Worm (Caenorhabditis elegans): ENCODE results near the gene C50B6.7.

Gene C50B6.7

DNA sequence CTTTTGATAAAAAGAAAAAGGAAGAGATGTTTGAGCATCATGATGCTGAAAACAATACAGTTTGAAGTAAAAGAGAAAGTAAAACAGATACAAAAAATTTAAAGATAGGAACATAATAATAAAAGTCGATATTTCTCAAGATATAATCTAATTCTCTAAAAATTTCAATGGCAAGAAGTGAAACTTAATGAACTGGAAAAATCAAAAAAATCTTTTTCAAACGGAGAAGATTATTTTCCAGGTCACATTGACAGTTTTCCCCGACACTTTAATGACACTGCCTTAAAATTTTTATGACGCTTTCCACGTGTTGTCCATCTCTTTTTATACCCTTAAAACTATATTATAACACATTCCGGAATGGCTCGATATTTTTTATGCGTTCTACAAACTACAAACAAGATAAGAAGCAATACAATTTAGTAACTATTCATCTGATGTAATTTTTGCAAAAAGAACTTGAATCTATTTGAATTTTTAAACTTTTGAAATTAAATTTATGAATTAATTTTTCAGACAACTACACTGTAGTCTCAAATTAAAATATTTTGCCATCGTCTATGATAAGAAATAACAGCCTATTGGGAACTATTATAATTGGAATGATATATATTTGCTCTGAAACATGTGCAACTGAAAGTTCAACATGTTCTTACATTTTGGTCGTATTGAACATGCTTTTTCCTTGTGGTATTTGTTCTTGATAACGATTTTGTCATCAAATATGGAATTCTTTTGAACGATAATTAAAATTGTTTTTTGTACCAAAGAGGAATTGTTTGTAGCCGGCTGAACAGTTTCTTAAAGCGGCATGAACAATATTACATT lies at the start of gene C50B6.7:
Gene C50B6.7, minus strand, starts transcription at position 51 of the 828 bp plus-strand sequence.
- TF ChIP-seq unc-62 (GFP tag; optimal IDR thresholded peaks at IDR 0.05), result no peak

ce11 chrV:13374532-13374931 lies 49.7 kb upstream of the C50B6.7 start:
- TF ChIP-seq unc-62 (GFP tag; optimal IDR thresholded peaks at IDR 0.05), result no peak

- TF ChIP-seq unc-62 (GFP tag; optimal IDR thresholded peaks at IDR 0.05), result no peak
Observed at ce11 chrV:13373643-13374042, 48.9 kb upstream of the C50B6.7 start.

ce11 chrV:13372821-13373220 lies 48.0 kb upstream of the C50B6.7 start:
- TF ChIP-seq unc-62 (GFP tag; optimal IDR thresholded peaks at IDR 0.05), result no peak

ce11 chrV:13371336-13371735 lies 46.6 kb upstream of the C50B6.7 start:
- no peak for TF ChIP-seq unc-62 (GFP tag; optimal IDR thresholded peaks at IDR 0.05)

- no peak for TF ChIP-seq unc-62 (GFP tag; optimal IDR thresholded peaks at IDR 0.05)
Observed at ce11 chrV:13370265-13370664, 45.5 kb upstream of the C50B6.7 start.

- no peak for TF ChIP-seq unc-62 (GFP tag; optimal IDR thresholded peaks at IDR 0.05)
Observed at ce11 chrV:13369663-13370062, 44.9 kb upstream of the C50B6.7 start.

ce11 chrV:13367024-13367423 lies 42.2 kb upstream of the C50B6.7 start, which contains the start of gene srx-125:
Gene srx-125 (plus strand): TSS chrV:13367324.
- no peak for TF ChIP-seq unc-62 (GFP tag; optimal IDR thresholded peaks at IDR 0.05)

DNA sequence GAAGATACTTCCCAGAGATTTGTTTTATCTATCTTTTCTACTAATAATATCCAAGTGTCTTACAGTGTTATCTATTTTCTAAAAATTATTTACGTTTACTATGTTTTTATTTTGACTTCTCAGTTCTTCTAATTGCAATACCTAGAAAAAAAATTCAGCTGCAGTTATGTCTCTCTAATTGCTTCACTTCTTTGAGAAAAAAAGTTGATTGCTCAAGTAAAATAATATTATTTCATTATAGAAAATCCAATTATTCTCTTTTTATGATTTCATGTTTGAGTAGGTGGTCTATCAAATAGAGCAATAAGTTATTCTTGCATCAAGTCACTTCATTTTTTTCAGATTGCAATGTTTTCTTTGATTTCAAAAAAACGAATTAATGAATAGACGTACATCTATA lies 41.7 kb upstream of the C50B6.7 start:
- no peak for TF ChIP-seq unc-62 (GFP tag; optimal IDR thresholded peaks at IDR 0.05)

- no peak for TF ChIP-seq unc-62 (GFP tag; optimal IDR thresholded peaks at IDR 0.05)
Observed at ce11 chrV:13364227-13364626, 39.4 kb upstream of the C50B6.7 start.

ce11 chrV:13363415-13363814 lies 38.6 kb upstream of the C50B6.7 start, which contains the start of gene srg-46:
Gene srg-46 (plus strand): TSS chrV:13363715.
- TF ChIP-seq unc-62 (GFP tag; optimal IDR thresholded peaks at IDR 0.05), result no peak

ce11 chrV:13360254-13360653 lies 35.5 kb upstream of the C50B6.7 start, which contains the start of gene F32H5.4:
Gene F32H5.4 (plus strand): TSS chrV:13360554.
- TF ChIP-seq unc-62 (GFP tag; optimal IDR thresholded peaks at IDR 0.05), result no peak

ce11 chrV:13358823-13359592 lies 34.2 kb upstream of the C50B6.7 start, which contains the start of gene F32H5.3:
Gene F32H5.3 (plus strand): TSS chrV:13359335.
- TF ChIP-seq unc-62 (GFP tag; optimal IDR thresholded peaks at IDR 0.05), result no peak

- no peak for TF ChIP-seq unc-62 (GFP tag; optimal IDR thresholded peaks at IDR 0.05)
Observed at ce11 chrV:13357652-13358281, 33.0 kb upstream of the C50B6.7 start, which contains the start of gene F32H5.1. Gene F32H5.1 (minus strand): TSS chrV:13358037.

DNA sequence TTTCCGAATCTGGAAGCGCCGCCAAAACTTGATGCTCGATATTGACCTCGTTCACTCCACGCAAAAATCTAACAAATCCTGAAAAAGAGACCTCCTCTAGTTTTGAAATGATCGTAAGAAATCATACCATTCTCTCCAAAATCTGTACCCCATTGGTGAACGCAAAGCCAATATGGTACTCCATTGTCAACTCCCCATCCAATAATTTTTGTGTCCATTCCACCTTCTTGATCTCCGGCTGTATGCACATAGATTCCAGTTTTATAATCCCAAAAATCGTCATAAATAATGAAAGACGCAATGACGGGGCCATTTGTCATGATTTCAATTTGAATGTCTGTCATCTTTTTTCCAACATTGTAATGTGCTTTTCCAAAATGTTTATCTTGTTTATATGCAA lies 31.4 kb upstream of the C50B6.7 start:
- TF ChIP-seq unc-62 (GFP tag; optimal IDR thresholded peaks at IDR 0.05), result no peak

- TF ChIP-seq unc-62 (GFP tag; optimal IDR thresholded peaks at IDR 0.05), result no peak
Observed at ce11 chrV:13352415-13352814, 27.6 kb upstream of the C50B6.7 start.
